Worm (Caenorhabditis elegans): ENCODE measurements around the gene srt-70.

DNA sequence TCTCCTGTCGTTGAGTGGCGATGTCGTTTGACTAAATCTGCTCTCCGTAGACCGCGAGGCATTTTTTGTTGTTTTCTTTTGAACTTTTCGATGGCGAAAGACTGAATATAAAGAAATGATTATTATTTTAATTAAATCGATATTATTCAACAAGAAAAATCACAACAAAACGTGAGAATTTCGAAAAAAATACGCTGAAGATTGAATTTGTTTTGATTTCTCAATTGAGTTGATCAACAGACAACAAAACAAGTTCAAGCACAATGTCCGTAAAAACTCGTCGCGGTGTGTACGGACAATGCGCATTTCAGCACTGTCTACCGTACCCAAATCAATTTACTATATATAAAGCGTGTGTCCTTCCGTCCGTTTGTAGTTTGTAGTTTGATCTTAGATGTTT is 18.7 kb upstream of the srt-70 start, which contains the start of gene B0238.9:
- no peak for TF ChIP-seq ceh-58 (GFP tag; IDR thresholded peaks at IDR 0.05)
- no peak for TF ChIP-seq pha-4 (tag; optimal IDR thresholded peaks at IDR 0.05)
- TF ChIP-seq ztf-22 (GFP tag; optimal IDR thresholded peaks at IDR 0.05) = no peak
- no peak for TF ChIP-seq unc-62 (GFP tag; optimal IDR thresholded peaks at IDR 0.05)
- no peak for TF ChIP-seq hmg-1.2 (GFP tag; IDR thresholded peaks at IDR 0.05)
- no peak for TF ChIP-seq C17E4.6 (GFP tag; IDR thresholded peaks at IDR 0.05)
- TF ChIP-seq hsf-1 (GFP tag; IDR thresholded peaks at IDR 0.05) = no peak
- no peak for TF ChIP-seq dpl-1 (GFP tag; optimal IDR thresholded peaks at IDR 0.05)

Data from whole organism, young adult.